Fruit fly (Drosophila melanogaster) whole organism, embryonic: ENCODE data around the gene Gr98d.
A peak's percentile ranks its signal among the peaks of the same experiment; 100 is the strongest.

Experiments used
- Antp ChIP-seq: fragments of 200-800 bp; sonication (Bioruptor generic); optimal IDR thresholded peaks from 3 replicates; lab custom pipeline; 2016; ENCODE audit warnings: missing biosample characterization, missing genetic modification characterization
- Asciz ChIP-seq: fragments of 200-800 bp; sonication (Bioruptor generic); optimal IDR thresholded peaks from 2 replicates; lab custom pipeline; 2017; ENCODE audit warnings: missing biosample characterization, mild to moderate bottlenecking, missing genetic modification characterization, missing genetic modification reagents
- C15 ChIP-seq: fragments of 200-800 bp; sonication (Bioruptor generic); IDR thresholded peaks from 3 replicates; pipeline ENCODE4 v1.3.6; 2022; ENCODE audit warnings: missing biosample characterization, missing genetic modification characterization
- CG11085 ChIP-seq: fragments of 200-800 bp; sonication (Bioruptor generic); IDR thresholded peaks from 2 replicates; pipeline ENCODE4 v1.3.6; 2022; ENCODE audit warnings: missing biosample characterization, missing genetic modification characterization
- CG11456 ChIP-seq: fragments of 200-800 bp; sonication (Bioruptor generic); IDR thresholded peaks from 3 replicates; pipeline ENCODE4 v1.3.6; 2022; ENCODE audit warnings: missing biosample characterization, missing genetic modification characterization
- CG11560 ChIP-seq: fragments of 200-800 bp; sonication (Bioruptor generic); IDR thresholded peaks from 3 replicates; pipeline ENCODE4 v1.3.6; 2022; ENCODE audit warnings: missing biosample characterization, missing genetic modification characterization
- CG12744 ChIP-seq: fragments of 200-800 bp; sonication (Bioruptor generic); optimal IDR thresholded peaks from 2 replicates; lab custom pipeline; 2016; ENCODE audit warnings: missing biosample characterization, missing genetic modification characterization
- CG12942 ChIP-seq: fragments of 200-800 bp; sonication (Bioruptor generic); optimal IDR thresholded peaks from 3 replicates; lab custom pipeline; 2016; ENCODE audit warnings: missing biosample characterization, missing genetic modification characterization
- CG16863 ChIP-seq: fragments of 200-800 bp; sonication (Bioruptor generic); optimal IDR thresholded peaks from 3 replicates; lab custom pipeline; 2016; ENCODE audit warnings: missing biosample characterization, missing genetic modification characterization
- CG17612 ChIP-seq: fragments of 200-800 bp; sonication (Bioruptor generic); IDR thresholded peaks from 2 replicates; pipeline ENCODE4 v1.3.6; 2022; ENCODE audit warnings: missing biosample characterization, missing genetic modification characterization
- CG17912 ChIP-seq: fragments of 200-800 bp; sonication (Bioruptor generic); optimal IDR thresholded peaks from 2 replicates; lab custom pipeline; 2018; ENCODE audit warnings: missing biosample characterization, mild to moderate bottlenecking, missing genetic modification characterization
- CG18262 ChIP-seq: fragments of 200-800 bp; optimal IDR thresholded peaks from 3 replicates; lab custom pipeline; 2019; ENCODE audit warnings: missing biosample characterization, mild to moderate bottlenecking, missing genetic modification characterization, moderate library complexity
- CG2116 ChIP-seq: fragments of 200-800 bp; sonication (Bioruptor generic); optimal IDR thresholded peaks from 3 replicates; lab custom pipeline; 2018; ENCODE audit warnings: missing biosample characterization, mild to moderate bottlenecking, missing genetic modification characterization
- CG30403 ChIP-seq: fragments of 200-800 bp; sonication (Bioruptor generic); optimal IDR thresholded peaks from 3 replicates; lab custom pipeline; 2016; ENCODE audit warnings: missing biosample characterization, missing genetic modification characterization
- CG3407 ChIP-seq: fragments of 200-800 bp; sonication (Bioruptor generic); optimal IDR thresholded peaks from 2 replicates; lab custom pipeline; 2018; ENCODE audit warnings: missing biosample characterization, mild to moderate bottlenecking, missing genetic modification characterization
- CG34376 ChIP-seq: fragments of 200-800 bp; sonication (Bioruptor generic); optimal IDR thresholded peaks from 2 replicates; lab custom pipeline; 2018; ENCODE audit warnings: missing biosample characterization, mild to moderate bottlenecking, missing genetic modification characterization
- CG4328 ChIP-seq: fragments of 200-800 bp; sonication (Bioruptor generic); optimal IDR thresholded peaks from 3 replicates; lab custom pipeline; 2017; ENCODE audit warnings: missing biosample characterization, missing genetic modification reagents, missing genetic modification characterization
- CG4854 ChIP-seq: fragments of 200-800 bp; sonication (Bioruptor generic); optimal IDR thresholded peaks from 2 replicates; lab custom pipeline; 2016; ENCODE audit warnings: missing biosample characterization, missing genetic modification characterization, inconsistent platforms
- CG6791 ChIP-seq: fragments of 200-800 bp; sonication (Bioruptor generic); IDR thresholded peaks from 3 replicates; pipeline ENCODE4 v1.3.6; 2022; ENCODE audit warnings: missing biosample characterization, missing genetic modification characterization; ENCODE audit not compliant: partially characterized antibody
- CG6854 ChIP-seq: fragments of 200-800 bp; sonication (Bioruptor generic); optimal IDR thresholded peaks from 3 replicates; lab custom pipeline; 2017; ENCODE audit warnings: missing biosample characterization, mild to moderate bottlenecking, missing genetic modification characterization
- CG8290 ChIP-seq, 3 experiments: fragments of 200-800 bp; sonication (Bioruptor generic); optimal IDR thresholded peaks; 2 replicates each; lab custom pipeline; 2016 to 2019; ENCODE audit warnings: missing biosample characterization in 3 of 3, missing genetic modification characterization in 3 of 3, mild to moderate bottlenecking in 2 of 3, moderate library complexity in 1 of 3
- Dek ChIP-seq: fragments of 200-800 bp; sonication (Bioruptor generic); optimal IDR thresholded peaks from 3 replicates; lab custom pipeline; 2019; ENCODE audit warnings: missing biosample characterization, mild to moderate bottlenecking, missing genetic modification characterization, moderate library complexity
- Dp ChIP-seq: fragments of 200-800 bp; sonication (Bioruptor generic); optimal IDR thresholded peaks from 2 replicates; lab custom pipeline; 2018; ENCODE audit warnings: missing biosample characterization, mild to moderate bottlenecking, missing genetic modification characterization, moderate library complexity
- E2f2 ChIP-seq: fragments of 200-800 bp; sonication (Bioruptor generic); IDR thresholded peaks from 2 replicates; pipeline ENCODE4 v1.3.6; 2022; ENCODE audit warnings: missing biosample characterization, missing genetic modification characterization
- MBD-R2 ChIP-seq: fragments of 200-800 bp; sonication (Bioruptor generic); IDR thresholded peaks from 2 replicates; pipeline ENCODE4 v1.3.6; 2022; ENCODE audit warnings: missing biosample characterization, missing genetic modification characterization
- MTF-1 ChIP-seq: fragments of 200-800 bp; sonication (Bioruptor generic); optimal IDR thresholded peaks from 2 replicates; lab custom pipeline; 2018; ENCODE audit warnings: missing biosample characterization, mild to moderate bottlenecking, missing genetic modification characterization, borderline replicate concordance
- Pdp1 ChIP-seq, 2 experiments: fragments of 200-800 bp; sonication (Bioruptor generic); optimal IDR thresholded peaks; 3 replicates each; lab custom pipeline; 2016; ENCODE audit warnings: missing biosample characterization in 2 of 2, missing genetic modification characterization in 2 of 2, mild to moderate bottlenecking in 1 of 2, moderate library complexity in 1 of 2
- Ravus ChIP-seq: fragments of 200-800 bp; sonication (Bioruptor generic); IDR thresholded peaks from 2 replicates; pipeline ENCODE4 v1.3.6; 2022; ENCODE audit warnings: missing biosample characterization, missing genetic modification characterization
- Rx ChIP-seq: fragments of 200-800 bp; sonication (Bioruptor generic); IDR thresholded peaks from 2 replicates; pipeline ENCODE4 v1.3.6; 2022; ENCODE audit warnings: missing biosample characterization, missing genetic modification characterization
- Side ChIP-seq: fragments of 200-800 bp; sonication (Bioruptor generic); optimal IDR thresholded peaks from 2 replicates; lab custom pipeline; 2016; ENCODE audit warnings: missing biosample characterization, missing genetic modification characterization
- Xrp1 ChIP-seq: fragments of 200-800 bp; sonication (Bioruptor generic); IDR thresholded peaks from 2 replicates; pipeline ENCODE4 v1.3.6; 2022; ENCODE audit warnings: missing biosample characterization, missing genetic modification characterization
- al ChIP-seq: fragments of 200-800 bp; sonication (Bioruptor generic); IDR thresholded peaks from 2 replicates; pipeline ENCODE4 v1.3.6; 2022; ENCODE audit warnings: missing biosample characterization, missing genetic modification characterization
- crol ChIP-seq: fragments of 200-800 bp; sonication (Bioruptor generic); IDR thresholded peaks from 2 replicates; pipeline ENCODE4 v1.3.6; 2022; ENCODE audit warnings: missing biosample characterization, missing genetic modification characterization
- disco-r ChIP-seq: fragments of 200-800 bp; sonication (Bioruptor generic); optimal IDR thresholded peaks from 2 replicates; lab custom pipeline; 2016; ENCODE audit warnings: missing biosample characterization, missing genetic modification characterization
- dm ChIP-seq: fragments of 200-800 bp; sonication (Bioruptor generic); optimal IDR thresholded peaks from 3 replicates; lab custom pipeline; 2016; ENCODE audit warnings: missing biosample characterization, missing genetic modification characterization
- dmrt11E ChIP-seq: fragments of 200-800 bp; sonication (Bioruptor generic); optimal IDR thresholded peaks from 3 replicates; lab custom pipeline; 2018; ENCODE audit warnings: missing biosample characterization, mild to moderate bottlenecking, missing genetic modification characterization, moderate library complexity
- gem ChIP-seq: fragments of 200-800 bp; sonication (Bioruptor generic); optimal IDR thresholded peaks from 2 replicates; lab custom pipeline; 2019; ENCODE audit warnings: missing biosample characterization, mild to moderate bottlenecking, missing genetic modification characterization, moderate library complexity
- gsb ChIP-seq: fragments of 200-800 bp; sonication (Bioruptor generic); IDR thresholded peaks from 2 replicates; pipeline ENCODE4 v1.3.6; 2022; ENCODE audit warnings: missing biosample characterization, missing genetic modification characterization
- ham ChIP-seq: fragments of 200-800 bp; sonication (Bioruptor generic); IDR thresholded peaks from 2 replicates; pipeline ENCODE4 v1.3.6; 2022; ENCODE audit warnings: missing biosample characterization, missing genetic modification characterization
- hbn ChIP-seq: fragments of 200-800 bp; sonication (Bioruptor generic); IDR thresholded peaks from 2 replicates; pipeline ENCODE4 v1.3.6; 2022; ENCODE audit warnings: missing biosample characterization, missing genetic modification characterization; ENCODE audit not compliant: partially characterized antibody
- ken ChIP-seq: fragments of 200-800 bp; sonication (Bioruptor generic); IDR thresholded peaks from 3 replicates; pipeline ENCODE4 v1.3.6; 2022; ENCODE audit warnings: missing biosample characterization, missing genetic modification characterization
- ranshi ChIP-seq: fragments of 200-800 bp; sonication (Bioruptor generic); IDR thresholded peaks from 2 replicates; pipeline ENCODE4 v1.3.6; 2022; ENCODE audit warnings: missing biosample characterization, missing genetic modification characterization
- sc ChIP-seq, 3 experiments: fragments of >200 bp in 2 of 3; fragments of 200-800 bp in 1 of 3; sonication (Bioruptor generic) in 1 of 3; optimal IDR thresholded peaks; 2 replicates in 2 of 3; 3 replicates in 1 of 3; lab custom pipeline; 2017; ENCODE audit warnings: mild to moderate bottlenecking in 1 of 3, missing biosample characterization in 1 of 3, missing genetic modification characterization in 1 of 3, missing genetic modification reagents in 1 of 3
- sima ChIP-seq: fragments of 200-800 bp; sonication (Bioruptor generic); optimal IDR thresholded peaks from 2 replicates; lab custom pipeline; 2016; ENCODE audit warnings: missing biosample characterization, missing genetic modification characterization
- ssp ChIP-seq: fragments of 200-800 bp; sonication (Bioruptor generic); IDR thresholded peaks from 2 replicates; pipeline ENCODE4 v1.3.6; 2022; ENCODE audit warnings: missing biosample characterization, missing genetic modification characterization
- stc ChIP-seq: fragments of 200-800 bp; sonication (Bioruptor generic); IDR thresholded peaks from 2 replicates; pipeline ENCODE4 v1.3.6; 2022; ENCODE audit warnings: missing biosample characterization, missing genetic modification characterization
- unpg ChIP-seq: fragments of 200-800 bp; sonication (Bioruptor generic); optimal IDR thresholded peaks from 3 replicates; lab custom pipeline; 2018; ENCODE audit warnings: missing biosample characterization, mild to moderate bottlenecking, missing genetic modification characterization, moderate library complexity
- usp ChIP-seq: fragments of >200 bp; optimal IDR thresholded peaks from 2 replicates; lab custom pipeline; 2017; ENCODE audit warnings: missing biosample characterization, missing genetic modification characterization
- vvl ChIP-seq: fragments of 200-800 bp; sonication (Bioruptor generic); IDR thresholded peaks from 2 replicates; pipeline ENCODE4 v1.3.6; 2022; ENCODE audit warnings: missing biosample characterization, missing genetic modification characterization
- wek ChIP-seq: fragments of 200-800 bp; sonication (Bioruptor generic); optimal IDR thresholded peaks from 3 replicates; lab custom pipeline; 2018; ENCODE audit warnings: missing biosample characterization, mild to moderate bottlenecking, missing genetic modification characterization, moderate library complexity

Gene Gr98d

DNA sequence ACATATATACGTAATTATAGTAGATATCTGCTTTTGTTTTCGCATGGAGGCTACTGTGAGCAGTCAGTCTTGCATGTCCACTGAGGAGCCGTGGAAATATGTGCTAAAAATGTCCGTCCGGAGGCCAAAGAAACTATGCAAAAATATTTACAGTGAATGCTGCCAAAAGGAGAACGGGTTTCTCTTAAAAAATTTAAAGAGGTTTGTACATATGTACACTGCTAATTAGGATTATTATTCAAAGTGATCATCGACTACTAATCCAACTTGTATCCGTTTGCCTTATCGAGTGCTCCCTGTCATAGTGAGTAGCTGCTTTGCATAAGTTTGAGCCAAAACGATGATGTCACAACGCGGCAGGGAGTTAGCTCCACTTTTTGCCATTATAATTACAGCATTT, 11.1 kb downstream of the Gr98d start (continued):
- TF ChIP-seq stc (GFP tag; lab: Robert Waterston, UW) (0 out of 2 replicates have a peak, but pooled peaks have one; percentile 24), CG30403 (peak; percentile 51), usp (GFP tag; lab: Kevin White, UChicago) (no peak), ssp (GFP tag; lab: Robert Waterston, UW) (0 out of 2 replicates have a peak, but pooled peaks have one; percentile 31), dm (GFP tag; lab: Kevin White, UChicago) (no peak), vvl (GFP tag; lab: Robert Waterston, UW) (peak; percentile 67; the same call in 1 of the 2 replicates), CG11085 (GFP tag; lab: Robert Waterston, UW) (no peak), CG17612 (no peak), CG8290 (GFP tag; optimal IDR thresholded peaks at IDR 0.05; lab: Kevin White, UChicago) (no peak), CG8290 (tag; optimal IDR thresholded peaks at IDR 0.05; lab: Kevin White, UChicago) (peak in 1 of 2 experiments; percentile 14), CG3407 (GFP tag; lab: Kevin White, UChicago) (no peak), Dp (GFP tag; lab: Kevin White, UChicago) (no peak), Ravus (GFP tag; lab: Robert Waterston, UW) (no peak; the same call in 1 of the 2 replicates), sima (no peak), CG16863 (GFP tag; lab: Kevin White, UChicago) (no peak), CG12942 (GFP tag; lab: Kevin White, UChicago) (no peak), Xrp1 (GFP tag; lab: Robert Waterston, UW) (0 out of 2 replicates have a peak, but pooled peaks have one; percentile 18), sc (optimal IDR thresholded peaks at IDR 0.05; lab: Kevin White, UChicago) (no peak), sc (GFP tag; optimal IDR thresholded peaks at IDR 0.05; lab: Kevin White, UChicago) (no peak), CG6791 (GFP tag; lab: Robert Waterston, UW) (no peak), ken (GFP tag; lab: Robert Waterston, UW) (no peak), CG17912 (GFP tag; lab: Kevin White, UChicago) (no peak), ham (GFP tag; lab: Robert Waterston, UW) (no peak), CG11456 (GFP tag; lab: Robert Waterston, UW) (peak; percentile 78), MBD-R2 (GFP tag; lab: Robert Waterston, UW) (0 out of 2 replicates have a peak, but pooled peaks have one; percentile 23), CG6854 (GFP tag; lab: Kevin White, UChicago) (no peak), al (GFP tag; lab: Robert Waterston, UW) (peak; percentile 68; the same call in 1 of the 2 replicates), CG12744 (GFP tag; lab: Kevin White, UChicago) (no peak), gem (tag; lab: Kevin White, UChicago) (peak; percentile 41), gsb (GFP tag; lab: Robert Waterston, UW) (no peak), disco-r (GFP tag; lab: Kevin White, UChicago) (no peak), Side (GFP tag; lab: Kevin White, UChicago) (no peak), dmrt11E (no peak), E2f2 (GFP tag; lab: Robert Waterston, UW) (no peak), Dek (no peak), Asciz (GFP tag; lab: Kevin White, UChicago) (no peak), hbn (GFP tag; lab: Robert Waterston, UW) (no peak), CG2116 (GFP tag; lab: Kevin White, UChicago) (no peak), CG4328 (no peak), MTF-1 (GFP tag; lab: Kevin White, UChicago) (no peak), CG34376 (no peak), crol (no peak), Pdp1 (GFP tag; optimal IDR thresholded peaks at IDR 0.05; lab: Kevin White, UChicago) (peak; percentile 35 to 57), wek (GFP tag; lab: Kevin White, UChicago) (no peak), CG4854 (GFP tag; lab: Kevin White, UChicago) (no peak), Antp (GFP tag; lab: Kevin White, UChicago) (peak; percentile 19), unpg (GFP tag; lab: Kevin White, UChicago) (peak; percentile 3), C15 (GFP tag; lab: Robert Waterston, UW) (no peak), CG18262 (tag; lab: Kevin White, UChicago) (peak; percentile 7), ranshi (GFP tag; lab: Robert Waterston, UW) (peak; percentile 27; the same call in 1 of the 2 replicates), CG11560 (tag; lab: Robert Waterston, UW) (no peak), Rx (no peak)
